Worm (Caenorhabditis elegans): Measurements from ENCODE around the gene W09C2.7.

DNA sequence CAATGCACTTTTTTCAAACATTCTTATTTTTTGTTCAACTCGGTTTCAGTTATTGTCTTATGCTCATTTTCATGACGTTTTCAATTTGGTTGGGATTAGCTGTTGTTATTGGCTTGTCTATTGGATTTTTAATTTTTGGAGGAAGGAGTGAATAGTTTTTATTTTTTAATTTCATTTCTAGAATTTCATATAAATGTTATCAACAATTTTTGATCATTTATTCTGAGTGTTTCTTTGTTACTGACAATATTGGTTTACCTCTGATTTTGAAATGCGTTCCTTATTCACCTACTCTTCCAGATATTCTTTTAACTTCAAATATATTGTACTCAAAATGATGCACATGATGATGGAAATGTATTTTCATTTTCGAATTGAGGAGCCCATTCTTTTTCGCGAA lies 31.8 kb upstream of the W09C2.7 start, which contains the start of gene F58G6.7:
- no peak for TF ChIP-seq elt-1 (tag; optimal IDR thresholded peaks at IDR 0.05)
- TF ChIP-seq ztf-11 (tag; optimal IDR thresholded peaks at IDR 0.05): no peak
- no peak for TF ChIP-seq lin-39 (tag; optimal IDR thresholded peaks at IDR 0.05)
- TF ChIP-seq unc-62 (GFP tag; optimal IDR thresholded peaks at IDR 0.05): no peak
- TF ChIP-seq ceh-82 (tag; optimal IDR thresholded peaks at IDR 0.05): no peak
- no peak for TF ChIP-seq nhr-12 (tag; optimal IDR thresholded peaks at IDR 0.05)
- no peak for TF ChIP-seq ZK546.5 (tag; optimal IDR thresholded peaks at IDR 0.05)
